Fruit fly (Drosophila melanogaster): Measurements from ENCODE around the gene CG31140.
A peak's percentile ranks its signal among the peaks of the same experiment; 100 is the strongest.

CG31140 gene

DNA sequence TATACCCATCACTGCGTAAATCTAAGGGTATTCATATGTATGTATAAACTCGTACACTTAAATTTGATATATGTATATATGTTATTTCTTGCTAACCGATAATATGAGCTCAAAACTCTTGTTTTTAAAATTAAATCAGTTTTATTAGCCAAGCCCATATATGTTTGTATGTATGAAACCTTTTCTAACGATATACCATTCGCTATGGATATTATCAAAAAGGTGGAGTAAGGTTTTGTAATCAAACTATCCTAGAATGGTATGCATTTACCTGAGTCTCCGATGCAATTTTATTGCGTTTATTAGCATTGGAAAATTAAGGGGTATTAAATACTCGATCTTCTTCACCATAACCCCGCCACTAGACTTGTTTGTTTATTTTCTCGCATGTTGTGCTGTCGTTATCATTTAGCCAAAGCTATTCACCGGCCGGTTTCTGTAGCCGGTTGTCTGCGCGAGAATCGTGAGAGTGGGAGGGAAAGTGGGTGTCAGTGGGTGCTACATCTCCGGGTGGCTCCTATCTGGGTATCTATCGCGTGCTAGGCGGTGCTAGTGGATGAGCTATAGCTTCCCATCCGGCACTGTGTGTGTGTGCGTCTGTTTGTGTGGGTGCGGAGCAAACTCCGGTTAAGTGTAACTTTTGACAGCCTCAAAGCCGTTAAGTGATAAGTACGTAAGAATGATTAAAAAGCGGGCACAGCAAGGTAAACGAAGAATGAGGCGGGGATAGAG is 45.0 kb downstream of the CG31140 start:
- peak; percentile 33 for TF ChIP-seq noc (tag; optimal IDR thresholded peaks at IDR 0.05)

DNA sequence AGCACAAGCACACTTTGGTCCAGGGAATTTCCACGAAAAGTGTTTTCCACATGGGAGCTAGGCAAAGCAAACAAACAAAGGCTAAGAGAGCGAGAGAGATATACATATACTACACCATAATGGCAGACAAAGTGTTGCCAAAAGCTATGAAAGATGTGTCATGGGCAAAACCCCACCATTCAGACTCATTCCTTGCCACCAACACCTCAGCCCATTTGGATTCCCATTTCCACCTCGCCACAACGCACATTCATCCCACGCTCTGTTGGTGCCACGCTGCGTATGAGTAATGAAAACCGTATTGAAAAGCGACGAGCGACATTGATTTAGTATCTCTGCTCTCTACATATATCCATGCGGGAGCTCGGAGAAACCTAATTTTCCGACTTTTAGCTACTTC is 45.9 kb downstream of the CG31140 start:
- TF ChIP-seq noc (tag; optimal IDR thresholded peaks at IDR 0.05): no peak

DNA sequence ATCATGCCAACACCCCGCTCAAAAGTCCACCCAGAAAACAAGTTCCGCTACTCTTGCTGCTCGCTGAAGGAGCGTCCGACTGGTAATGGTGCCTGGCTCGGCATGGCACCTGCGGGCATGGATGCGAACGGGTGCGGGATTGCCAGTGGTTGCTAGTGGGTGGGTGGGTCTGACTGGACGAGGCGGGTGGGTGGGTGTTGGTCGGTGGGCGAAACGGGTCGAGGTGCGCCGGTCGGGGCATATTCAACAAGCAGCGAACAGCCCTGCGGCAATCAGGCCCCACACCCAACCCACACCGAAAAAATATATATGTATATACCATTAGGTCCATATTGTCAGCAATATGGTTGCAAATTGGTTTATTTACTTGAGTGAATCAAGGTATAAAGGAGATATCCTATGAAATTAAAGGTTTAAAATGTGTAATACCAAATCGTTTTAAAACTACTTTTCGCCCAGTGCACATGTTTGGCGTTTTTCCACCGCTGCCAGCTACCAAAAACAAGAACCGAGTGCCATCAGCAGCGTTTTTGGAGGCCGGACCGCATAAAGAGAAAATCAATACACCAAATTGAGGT is 47.7 kb downstream of the CG31140 start:
- no peak for TF ChIP-seq noc (tag; optimal IDR thresholded peaks at IDR 0.05)

DNA sequence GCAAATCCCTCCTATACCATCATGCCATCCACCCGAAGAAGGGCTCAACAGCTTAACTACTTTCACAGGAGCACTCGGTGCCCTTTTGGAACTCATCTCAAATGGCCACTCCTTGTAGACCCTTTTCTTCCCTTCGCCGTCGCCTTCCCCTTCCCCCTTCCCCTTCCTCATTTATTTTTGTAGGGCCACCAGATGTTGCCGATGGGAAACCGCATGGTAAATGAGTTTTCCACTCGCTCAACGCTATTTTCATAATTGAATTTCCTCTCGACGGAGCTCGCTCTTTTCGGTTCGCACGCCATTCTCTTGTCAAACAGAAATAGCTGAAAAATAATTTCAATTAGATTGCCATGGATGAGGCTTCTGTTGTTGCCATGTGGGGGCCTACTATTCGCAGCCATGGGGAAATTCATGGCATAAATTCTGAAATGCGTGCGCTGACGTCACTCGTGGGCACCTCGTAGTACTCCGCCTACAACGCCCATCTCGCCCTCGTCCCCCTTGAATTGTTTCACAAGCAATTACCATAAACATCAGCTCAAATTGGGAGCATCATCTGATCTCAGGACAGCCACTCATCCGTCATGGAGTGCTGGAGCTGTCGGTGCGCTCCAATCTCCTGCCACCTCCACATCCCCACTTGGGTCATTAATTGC is 49.2 kb downstream of the CG31140 start:
- no peak for TF ChIP-seq noc (tag; optimal IDR thresholded peaks at IDR 0.05)

DNA sequence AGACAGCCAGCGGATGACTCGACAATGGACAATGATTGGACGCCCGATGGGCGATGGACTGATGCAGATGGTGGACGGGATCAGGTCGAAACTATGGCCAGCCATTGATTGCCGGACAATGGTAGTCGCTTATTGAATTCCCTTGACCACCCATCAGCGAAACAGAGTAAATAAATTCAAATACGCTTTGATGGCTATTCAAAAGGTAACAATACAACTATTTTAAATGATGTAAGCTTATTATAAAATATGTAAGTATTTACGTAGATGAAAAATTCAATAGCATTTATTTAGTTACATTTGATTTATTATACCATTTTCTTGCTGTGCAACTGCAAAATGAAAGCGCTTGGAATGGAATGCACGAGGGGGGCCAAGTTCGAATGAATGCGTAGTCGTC is 51.6 kb downstream of the CG31140 start:
- TF ChIP-seq noc (tag; optimal IDR thresholded peaks at IDR 0.05): no peak

DNA sequence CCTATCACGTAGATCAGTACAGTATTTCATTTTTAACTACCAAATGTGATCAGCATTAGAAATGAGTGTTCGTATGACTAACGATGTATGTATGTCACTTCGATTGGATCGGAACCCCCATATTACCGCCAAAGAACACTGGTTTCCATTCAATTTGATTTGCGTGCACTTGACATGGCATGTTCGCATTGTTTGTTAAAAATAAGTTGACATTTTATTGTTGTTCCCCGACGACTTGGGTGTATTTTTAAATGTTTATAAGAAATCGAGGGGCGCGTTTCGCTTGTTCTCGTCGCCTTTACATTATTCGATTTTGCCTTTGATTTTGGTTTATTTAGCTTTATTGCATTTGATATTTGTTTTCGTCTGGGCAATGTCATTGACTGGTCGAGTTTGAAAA is 52.5 kb downstream of the CG31140 start:
- TF ChIP-seq noc (tag; optimal IDR thresholded peaks at IDR 0.05): no peak

DNA sequence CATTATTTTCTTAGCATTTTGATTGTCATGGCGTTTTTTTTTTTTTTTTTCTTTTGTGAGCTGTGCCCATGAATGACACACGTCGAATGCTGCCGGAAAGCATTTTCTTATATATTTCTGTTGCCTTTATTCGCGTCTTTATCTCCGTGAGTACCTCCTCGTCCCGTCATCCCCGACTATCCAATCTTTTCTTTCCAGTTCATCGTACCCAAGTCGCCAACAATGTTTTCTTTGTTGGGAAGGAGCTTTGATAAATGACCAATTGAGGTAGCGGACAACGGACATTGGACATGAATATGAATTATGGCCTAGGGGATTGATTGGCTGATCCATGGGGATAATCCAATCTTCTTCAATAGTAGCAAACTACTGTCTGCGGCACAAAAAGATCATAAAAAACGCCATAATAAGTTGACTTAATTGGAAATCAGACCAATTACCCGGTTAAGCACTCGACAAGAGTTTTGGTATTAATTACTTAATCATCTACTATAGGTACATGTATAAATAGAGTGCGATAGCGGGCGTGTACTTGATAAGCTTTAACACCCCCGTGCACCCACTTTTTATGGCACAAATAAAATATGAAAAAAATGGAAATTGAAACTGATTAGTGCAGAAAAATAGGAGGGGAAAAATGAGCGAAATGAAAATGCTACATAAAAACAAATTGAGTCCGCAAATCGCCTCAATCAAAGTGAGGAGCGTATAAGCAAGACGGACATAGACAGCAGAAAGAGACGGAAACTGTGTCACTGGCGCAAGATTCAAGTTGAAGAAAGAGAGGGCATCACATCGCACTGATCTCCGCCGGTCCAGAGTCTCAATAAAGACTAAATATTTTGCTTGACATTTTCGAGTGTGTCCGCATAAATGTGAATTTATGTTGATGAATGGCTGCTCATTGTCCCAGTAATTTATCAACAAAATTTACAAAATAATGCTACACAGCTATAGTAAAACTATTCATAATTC is 53.2 kb downstream of the CG31140 start:
- TF ChIP-seq noc (tag; optimal IDR thresholded peaks at IDR 0.05): peak; percentile 33

DNA sequence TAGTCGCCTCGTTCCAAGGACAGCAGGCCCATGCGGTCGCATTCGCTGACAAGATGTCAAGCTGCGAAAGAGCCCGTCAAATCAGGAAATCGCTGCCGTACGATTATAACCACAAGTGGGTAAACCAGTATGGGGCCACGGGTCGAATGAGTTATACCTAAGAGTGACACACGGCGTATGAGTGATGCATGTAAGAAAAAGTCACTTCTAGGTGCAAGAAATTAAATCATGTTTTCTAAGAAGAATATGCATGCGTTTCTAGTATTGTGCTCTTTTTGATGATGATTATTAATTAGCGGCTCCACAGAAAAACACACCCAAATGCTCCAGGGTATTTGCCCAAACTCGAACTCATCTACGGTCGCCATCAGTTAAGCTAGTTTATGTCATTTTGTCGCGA is 54.7 kb downstream of the CG31140 start:
- TF ChIP-seq noc (tag; optimal IDR thresholded peaks at IDR 0.05): no peak

DNA sequence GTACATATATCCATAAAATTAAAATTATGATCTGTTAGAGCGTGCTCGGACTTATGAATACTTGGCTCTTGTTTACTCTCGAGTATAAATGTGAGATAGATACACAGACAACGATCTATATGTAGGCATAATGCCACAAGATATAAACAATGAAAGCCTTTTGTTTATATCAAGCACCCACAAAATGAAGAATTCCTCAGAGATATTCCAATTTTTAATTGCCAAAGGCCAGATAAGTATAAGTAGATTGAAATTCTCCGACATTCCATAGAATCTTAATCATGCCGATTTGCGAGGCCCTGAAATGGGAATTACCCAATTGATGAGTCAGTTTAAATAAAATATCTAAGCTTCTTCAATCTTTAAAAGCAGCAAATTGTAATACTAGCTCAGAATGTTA is 58.9 kb downstream of the CG31140 start:
- TF ChIP-seq noc (tag; optimal IDR thresholded peaks at IDR 0.05): no peak

DNA sequence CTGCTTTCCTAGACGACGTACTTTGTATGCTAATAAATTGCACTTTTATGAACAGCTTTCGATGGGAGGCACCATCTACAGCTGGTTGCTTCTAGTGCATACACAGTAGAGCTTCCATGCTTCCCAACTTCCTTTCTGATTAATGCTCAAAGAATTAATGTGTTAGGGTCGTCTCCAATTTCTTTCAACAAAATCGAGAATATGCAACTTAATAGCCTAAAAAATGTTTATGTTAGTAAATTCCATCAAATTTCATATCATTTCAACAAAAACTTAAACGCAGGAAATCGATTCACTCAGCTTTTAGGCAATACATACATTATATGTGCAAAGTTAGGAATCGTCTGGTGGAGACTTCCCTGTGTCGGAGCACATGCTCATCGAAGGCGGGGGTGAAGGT is 61.1 kb downstream of the CG31140 start:
- TF ChIP-seq noc (tag; optimal IDR thresholded peaks at IDR 0.05): no peak

DNA sequence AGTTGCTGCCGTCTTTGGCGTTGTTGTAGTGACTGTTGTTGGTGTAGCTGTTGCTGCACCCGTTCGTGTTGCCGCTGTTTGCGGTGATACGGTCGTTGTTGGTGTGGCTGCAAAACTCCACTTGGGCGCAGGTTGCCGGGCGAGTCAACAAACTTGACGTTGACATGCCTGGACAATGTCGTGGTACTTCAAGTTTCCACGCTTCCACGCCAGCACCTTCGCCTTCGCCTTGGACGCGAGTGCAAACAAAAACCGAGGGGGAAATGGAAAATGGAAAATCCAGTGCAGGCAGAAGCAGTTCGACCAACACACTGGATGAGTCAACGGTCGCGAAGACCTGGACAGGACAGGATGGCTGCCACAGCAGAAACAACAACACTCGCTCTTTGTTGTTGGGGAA is 61.7 kb downstream of the CG31140 start:
- TF ChIP-seq noc (tag; optimal IDR thresholded peaks at IDR 0.05): no peak

DNA sequence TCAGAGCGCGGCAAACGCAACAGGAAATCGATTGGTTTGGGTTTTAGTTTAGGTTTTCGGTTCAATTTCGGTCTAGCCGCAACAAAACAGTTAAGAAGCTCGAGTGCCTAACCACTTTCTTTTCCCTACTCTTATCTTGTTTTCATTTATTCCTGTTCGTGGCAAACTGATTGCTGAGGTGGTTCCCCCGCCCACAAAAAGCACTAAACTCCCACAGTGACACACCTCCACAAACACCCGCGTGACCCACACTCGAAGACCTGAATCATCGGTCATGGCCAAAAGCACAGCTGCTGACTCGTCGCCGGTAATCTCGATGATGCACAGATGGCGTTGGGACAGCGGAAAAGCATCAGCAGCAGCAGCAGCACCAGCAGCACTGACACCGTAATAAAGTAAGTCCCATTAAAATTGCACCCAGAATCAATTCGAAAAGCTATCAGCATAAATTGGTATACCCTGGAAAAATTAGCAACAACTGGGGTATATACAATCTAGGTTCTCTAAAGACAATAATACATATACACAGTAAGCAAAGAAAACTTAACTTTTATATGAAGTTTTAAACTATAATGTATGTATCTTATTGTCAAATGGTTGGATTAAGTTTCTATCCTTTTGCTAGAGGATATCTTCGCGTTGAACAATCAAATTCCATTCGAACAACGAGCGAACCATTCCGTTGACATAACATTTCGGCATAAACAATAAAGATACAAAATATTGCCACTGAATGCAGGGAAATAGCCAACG is 62.9 kb downstream of the CG31140 start:
- no peak for TF ChIP-seq noc (tag; optimal IDR thresholded peaks at IDR 0.05)

DNA sequence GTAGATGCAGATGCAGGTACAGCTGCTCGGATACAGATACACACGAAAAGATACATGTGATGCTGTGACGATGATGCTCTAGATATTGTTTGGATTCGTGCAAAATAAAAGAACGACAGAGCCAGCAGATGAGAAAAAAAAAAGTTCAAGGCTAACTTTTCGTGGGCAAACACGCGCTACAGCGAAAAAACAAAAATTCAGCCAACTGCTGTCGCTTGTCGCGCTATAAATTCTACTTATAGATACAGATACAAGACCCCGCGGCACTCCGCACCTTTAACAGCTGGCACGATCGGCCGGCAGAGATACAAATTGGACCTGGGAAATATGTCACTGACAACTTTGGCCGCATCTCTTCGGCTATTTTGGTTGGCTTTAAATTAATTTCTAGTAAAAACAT is 63.5 kb downstream of the CG31140 start:
- TF ChIP-seq noc (tag; optimal IDR thresholded peaks at IDR 0.05): no peak

DNA sequence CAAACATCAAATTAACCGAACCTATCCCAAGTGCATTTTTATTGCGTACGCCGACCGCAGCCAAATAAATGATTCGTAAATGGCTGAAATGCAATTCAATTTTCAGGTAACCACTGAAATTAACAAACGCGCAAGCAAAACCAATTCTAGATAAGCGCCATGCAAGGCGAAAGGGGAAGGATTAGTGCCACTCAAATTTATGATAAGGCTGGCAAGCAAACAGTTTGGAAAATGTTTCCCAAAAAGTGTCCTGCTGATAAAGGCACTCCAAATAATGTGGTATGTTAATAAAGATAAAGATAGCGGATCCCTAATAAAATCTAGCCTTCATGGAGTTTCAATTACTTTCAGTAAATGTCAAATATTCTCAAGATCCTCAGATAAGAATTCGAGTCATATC is 64.2 kb downstream of the CG31140 start:
- no peak for TF ChIP-seq noc (tag; optimal IDR thresholded peaks at IDR 0.05)

Measured in whole organism, larva.